Fruit fly (Drosophila melanogaster): ENCODE data around the gene CG9098.
A peak's percentile ranks its signal among the peaks of the same experiment; 100 is the strongest.

Gene CG9098

dm6 chr2L:5972005-5972404, 40.1 kb downstream of the CG9098 start (continued):
- TF ChIP-seq gro (GFP tag; optimal IDR thresholded peaks at IDR 0.05) (no peak), CG32772 (GFP tag; IDR thresholded peaks at IDR 0.05) (no peak), CG7839 (tag; optimal IDR thresholded peaks at IDR 0.05) (peak; percentile 43), CG15479 (GFP tag; optimal IDR thresholded peaks at IDR 0.05) (no peak), dati (GFP tag; IDR thresholded peaks at IDR 0.05) (no peak), phol (tag; optimal IDR thresholded peaks at IDR 0.05) (peak; percentile 16), ems (GFP tag; optimal IDR thresholded peaks at IDR 0.05) (peak; percentile 50), dysf (GFP tag; IDR thresholded peaks at IDR 0.05) (peak; percentile 69; the same call in 2 of the 3 replicates), Bteb2 (GFP tag; optimal IDR thresholded peaks at IDR 0.05) (peak; percentile 12), ERR (GFP tag; optimal IDR thresholded peaks at IDR 0.05) (no peak), H15 (GFP tag; IDR thresholded peaks at IDR 0.05) (peak; percentile 36; the same call in 1 of the 3 replicates), unpg (GFP tag; optimal IDR thresholded peaks at IDR 0.05) (peak; percentile 50), stc (GFP tag; IDR thresholded peaks at IDR 0.05) (no peak), Dip2 (GFP tag; IDR thresholded peaks at IDR 0.05) (no peak), CoRest (tag; optimal IDR thresholded peaks at IDR 0.05) (no peak), dmrt99B (tag; optimal IDR thresholded peaks at IDR 0.05) (peak; percentile 54), CG12155 (GFP tag; optimal IDR thresholded peaks at IDR 0.05) (peak; percentile 21), CG10209 (GFP tag; optimal IDR thresholded peaks at IDR 0.05) (peak; percentile 51), Fer3 (tag; optimal IDR thresholded peaks at IDR 0.05) (peak; percentile 41), Nf-YA (GFP tag; IDR thresholded peaks at IDR 0.05) (no peak), sob (GFP tag; IDR thresholded peaks at IDR 0.05) (peak; percentile 67), tio (GFP tag; optimal IDR thresholded peaks at IDR 0.05) (no peak), ewg (GFP tag; optimal IDR thresholded peaks at IDR 0.05) (peak; percentile 14), PHDP (tag; optimal IDR thresholded peaks at IDR 0.05) (peak; percentile 23), Ssrp (tag; optimal IDR thresholded peaks at IDR 0.05) (peak; percentile 2), CG14965 (GFP tag; optimal IDR thresholded peaks at IDR 0.05; ENCODE audit: borderline replicate concordance) (no peak), schlank (tag; optimal IDR thresholded peaks at IDR 0.05) (no peak), CG8089 (GFP tag; optimal IDR thresholded peaks at IDR 0.05) (no peak), CG11560 (tag; IDR thresholded peaks at IDR 0.05) (0 out of 3 replicates have a peak, but pooled peaks have one; percentile 31), CG18476 (GFP tag; optimal IDR thresholded peaks at IDR 0.05) (peak; percentile 12), CG9609 (GFP tag; optimal IDR thresholded peaks at IDR 0.05) (peak; percentile 20), Dbx (GFP tag; IDR thresholded peaks at IDR 0.05) (peak; percentile 56; the same call in 2 of the 3 replicates), CG9797 (GFP tag; optimal IDR thresholded peaks at IDR 0.05) (no peak), Stat92E (GFP tag; optimal IDR thresholded peaks at IDR 0.05) (no peak), bbx (GFP tag; IDR thresholded peaks at IDR 0.05; ENCODE audit: partially characterized antibody) (no peak), bcd (GFP tag; optimal IDR thresholded peaks at IDR 0.05) (peak; percentile 29), HmgZ (tag; optimal IDR thresholded peaks at IDR 0.05) (peak; percentile 17), CG30431 (GFP tag; optimal IDR thresholded peaks at IDR 0.05) (no peak), Vsx1 (GFP tag; optimal IDR thresholded peaks at IDR 0.05) (no peak), Hr51 (GFP tag; optimal IDR thresholded peaks at IDR 0.05) (peak; percentile 7 to 54), amos (GFP tag; IDR thresholded peaks at IDR 0.05; ENCODE audit: partially characterized antibody) (no peak), CG18011 (GFP tag; optimal IDR thresholded peaks at IDR 0.05) (no peak), Bdp1 (GFP tag; optimal IDR thresholded peaks at IDR 0.05) (no peak), danr (GFP tag; IDR thresholded peaks at IDR 0.05) (peak; percentile 22; the same call in 1 of the 2 replicates), Gug (GFP tag; IDR thresholded peaks at IDR 0.05) (peak; percentile 34; the same call in 1 of the 4 replicates), CG31365 (tag; optimal IDR thresholded peaks at IDR 0.05) (no peak), Usf (GFP tag; optimal IDR thresholded peaks at IDR 0.05) (no peak), sd (tag; optimal IDR thresholded peaks at IDR 0.05) (no peak), CG15514 (GFP tag; optimal IDR thresholded peaks at IDR 0.05) (peak; percentile 2), disco-r (GFP tag; optimal IDR thresholded peaks at IDR 0.05) (no peak)

Data from whole organism, embryonic.